Worm (Caenorhabditis elegans): ENCODE results near the gene ZC487.1.

DNA sequence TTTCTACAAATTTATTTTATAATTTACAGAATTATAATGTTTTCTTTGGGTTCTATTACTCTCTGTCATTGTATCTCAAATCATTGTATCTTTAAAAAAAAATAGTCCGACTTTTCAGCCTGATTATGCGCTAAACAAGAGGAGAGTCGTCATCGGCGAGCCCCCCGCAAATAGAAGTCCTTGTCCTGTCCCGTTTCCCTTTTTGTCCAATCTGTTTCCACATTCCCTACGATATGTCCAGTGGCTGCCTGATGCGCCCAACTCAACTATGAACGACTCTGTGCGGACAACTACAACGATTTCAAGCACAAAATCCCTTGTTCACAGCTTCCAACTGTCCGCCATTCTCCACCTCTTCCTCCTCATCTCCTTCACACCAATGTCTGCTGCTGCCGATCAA, 30.7 kb downstream of the ZC487.1 start, which contains the start of gene dbl-1:
- TF ChIP-seq scrt-1 (GFP tag; IDR thresholded peaks at IDR 0.05) (no peak), hmbx-1 (tag; optimal IDR thresholded peaks at IDR 0.05) (no peak), ceh-13 (GFP tag; optimal IDR thresholded peaks at IDR 0.05) (no peak), ama-1 (optimal IDR thresholded peaks at IDR 0.05) (no peak), ceh-36 (tag; optimal IDR thresholded peaks at IDR 0.05) (no peak)

Data from whole organism, early embryonic.